Fruit fly (Drosophila melanogaster) S2 (cell line): ENCODE measurements around the gene CG10845.

Source experiments
- CG8478 ChIP-seq: fragments of >200 bp; optimal IDR thresholded peaks from 2 replicates; lab custom pipeline; 2018
- CTCF ChIP-seq, 2 experiments: fragments of >200 bp; optimal IDR thresholded peaks; 2 replicates each; lab custom pipeline; 2018

- no peak for TF ChIP-seq CG8478 (lab: Kevin White, UChicago)
- TF ChIP-seq CTCF (optimal IDR thresholded peaks at IDR 0.05; lab: Kevin White, UChicago): no peak
These were observed 9.2 kb downstream of the CG10845 start for dm6 chr3R:24910097-24910496.
